Worm (Caenorhabditis elegans): ENCODE results near the gene C01G6.9.
A peak's percentile ranks its signal among the peaks of the same experiment; 100 is the strongest.

C01G6.9 gene

DNA sequence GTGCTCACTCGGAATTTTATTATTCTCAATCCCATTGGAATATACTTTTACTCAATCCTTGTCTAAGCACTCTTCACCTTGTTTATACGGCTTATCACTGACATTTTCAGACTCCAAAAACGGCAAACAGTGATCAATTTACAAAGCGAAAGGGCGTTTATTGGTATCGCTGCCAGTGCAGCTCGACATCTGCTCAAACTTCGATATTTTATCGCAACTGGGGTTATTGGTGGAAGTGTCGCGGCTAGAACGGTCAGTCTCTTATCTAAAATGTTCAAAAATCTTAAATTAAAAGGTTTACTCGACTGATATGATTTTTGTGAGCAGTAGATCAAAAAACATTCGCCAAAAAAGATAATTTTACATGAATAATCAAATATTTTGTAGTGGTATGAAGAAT is 29.9 kb upstream of the C01G6.9 start (continued):
- no peak for TF ChIP-seq dve-1 (tag; optimal IDR thresholded peaks at IDR 0.05; ENCODE audit: insufficient read depth)
- no peak for TF ChIP-seq nhr-10 (tag; optimal IDR thresholded peaks at IDR 0.05)
- no peak for TF ChIP-seq unc-62 (GFP tag; optimal IDR thresholded peaks at IDR 0.05 in 1 of 2)
- no peak for TF ChIP-seq unc-62 (tag; optimal IDR thresholded peaks at IDR 0.05)
- TF ChIP-seq set-16 (GFP tag; IDR thresholded peaks at IDR 0.05): no peak
- TF ChIP-seq lin-1 (GFP tag; IDR thresholded peaks at IDR 0.05): no peak
- TF ChIP-seq mes-2 (tag; optimal IDR thresholded peaks at IDR 0.05; ENCODE audit: poor library complexity, severe bottlenecking): no peak
- no peak for TF ChIP-seq ztf-11 (tag; optimal IDR thresholded peaks at IDR 0.05)
- no peak for TF ChIP-seq ama-1 (optimal IDR thresholded peaks at IDR 0.05)
- TF ChIP-seq ceh-28 (tag; optimal IDR thresholded peaks at IDR 0.05): no peak
- no peak for TF ChIP-seq F44E2.7 (GFP tag; IDR thresholded peaks at IDR 0.05)
- TF ChIP-seq nhr-28 (tag; optimal IDR thresholded peaks at IDR 0.05): peak; percentile 59
- no peak for TF ChIP-seq zip-2 (tag; optimal IDR thresholded peaks at IDR 0.05)
- TF ChIP-seq daf-8 (GFP tag; IDR thresholded peaks at IDR 0.05): no peak
- TF ChIP-seq pqm-1 (tag; optimal IDR thresholded peaks at IDR 0.05): peak; percentile 78
- TF ChIP-seq pha-4 (GFP tag; IDR thresholded peaks at IDR 0.05): no peak
- TF ChIP-seq pha-4 (tag; optimal IDR thresholded peaks at IDR 0.05): no peak
- TF ChIP-seq zag-1 (tag; optimal IDR thresholded peaks at IDR 0.05): no peak
- no peak for TF ChIP-seq mep-1 (tag; optimal IDR thresholded peaks at IDR 0.05)
- TF ChIP-seq daf-16 (GFP tag; optimal IDR thresholded peaks at IDR 0.05): no peak
- peak; percentile 57 for TF ChIP-seq daf-16 (tag; optimal IDR thresholded peaks at IDR 0.05)

DNA sequence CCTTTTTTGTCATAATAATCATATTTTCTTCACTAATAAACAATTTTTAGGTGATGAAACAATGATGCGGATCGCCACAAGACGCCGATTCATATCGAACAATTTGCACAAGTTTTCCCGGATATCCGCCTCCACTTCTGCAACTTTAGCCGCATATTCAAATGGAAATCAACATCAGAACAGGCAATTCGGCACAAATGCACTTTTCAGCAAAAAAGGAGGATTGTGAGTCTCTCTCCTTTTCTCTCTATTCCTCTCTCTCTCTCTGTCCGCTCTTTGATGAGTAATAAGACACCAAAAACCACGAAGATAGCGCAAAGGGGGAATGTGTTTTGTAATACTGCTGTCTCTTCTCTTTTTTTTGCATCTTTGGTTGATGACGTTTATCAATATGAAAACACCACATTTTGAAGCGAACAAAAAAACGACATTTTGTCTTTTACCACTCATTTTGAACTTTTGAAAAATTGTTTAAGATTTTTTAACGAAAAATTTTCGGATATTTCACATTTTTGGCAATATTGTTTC is 29.3 kb upstream of the C01G6.9 start, which contains the start of gene eat-3:
Gene eat-3, plus strand, starts transcription at position 51 of the 528 bp plus-strand sequence.
- TF ChIP-seq hif-1 (tag; optimal IDR thresholded peaks at IDR 0.05): peak in 1 of 2 experiments; percentile 53
- peak in 1 of 2 experiments; percentile 59 for TF ChIP-seq lsy-2 (tag; optimal IDR thresholded peaks at IDR 0.05)
- TF ChIP-seq nhr-6 (tag; optimal IDR thresholded peaks at IDR 0.05): peak; percentile 34
- TF ChIP-seq unc-62 (GFP tag; optimal IDR thresholded peaks at IDR 0.05 in 1 of 2): peak in 1 of 2 experiments; percentile 93
- TF ChIP-seq unc-62 (tag; optimal IDR thresholded peaks at IDR 0.05): no peak
- TF ChIP-seq dve-1 (tag; optimal IDR thresholded peaks at IDR 0.05; ENCODE audit: insufficient read depth): peak; percentile 56
- TF ChIP-seq mdl-1 (tag; optimal IDR thresholded peaks at IDR 0.05): peak in 1 of 2 experiments; percentile 40
- no peak for TF ChIP-seq daf-16 (GFP tag; optimal IDR thresholded peaks at IDR 0.05)
- peak; percentile 23 for TF ChIP-seq daf-16 (tag; optimal IDR thresholded peaks at IDR 0.05)
- no peak for TF ChIP-seq zip-11 (GFP tag; IDR thresholded peaks at IDR 0.05)
- no peak for TF ChIP-seq pqm-1 (tag; optimal IDR thresholded peaks at IDR 0.05)
- no peak for TF ChIP-seq T20F7.1 (GFP tag; optimal IDR thresholded peaks at IDR 0.05)
- TF ChIP-seq mep-1 (tag; optimal IDR thresholded peaks at IDR 0.05): peak; percentile 42
- no peak for TF ChIP-seq madf-5 (GFP tag; IDR thresholded peaks at IDR 0.05)
- TF ChIP-seq nhr-77 (tag; optimal IDR thresholded peaks at IDR 0.05): peak; percentile 36
- 0 out of 2 replicates have a peak, but pooled peaks have one; percentile 26 for TF ChIP-seq ctbp-1 (GFP tag; IDR thresholded peaks at IDR 0.05)
- peak; percentile 70 for TF ChIP-seq aha-1 (tag)
- TF ChIP-seq mes-2 (tag; optimal IDR thresholded peaks at IDR 0.05; ENCODE audit: poor library complexity, severe bottlenecking): peak; percentile 24
- peak; percentile 33 for TF ChIP-seq hlh-11 (tag; optimal IDR thresholded peaks at IDR 0.05)
- TF ChIP-seq lim-7 (GFP tag; IDR thresholded peaks at IDR 0.05): no peak
- TF ChIP-seq nhr-42 (GFP tag; IDR thresholded peaks at IDR 0.05): no peak

DNA sequence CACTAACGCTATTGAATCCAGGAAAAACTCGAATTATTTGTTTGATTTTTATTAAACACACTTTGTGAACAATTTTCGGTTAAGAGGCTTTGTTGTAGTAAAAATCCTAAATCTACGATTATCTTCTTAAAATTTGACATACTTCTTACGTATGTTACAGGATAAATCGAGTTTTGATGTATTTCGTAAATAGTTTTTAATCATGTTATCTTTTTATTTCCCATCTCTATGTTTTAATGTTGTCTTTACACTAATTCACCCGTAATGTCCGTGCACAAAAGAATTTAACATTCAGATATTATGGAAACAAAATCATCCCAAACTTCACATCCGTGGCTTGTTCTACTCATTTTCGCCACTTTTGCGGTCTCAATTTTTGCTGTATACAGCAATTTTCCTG is 28.0 kb upstream of the C01G6.9 start, which contains the start of gene egli-1:
Gene egli-1, plus strand, starts transcription at position 301 of the 400 bp plus-strand sequence.
- TF ChIP-seq rbr-2 (tag; optimal IDR thresholded peaks at IDR 0.05): no peak
- TF ChIP-seq pha-4 (GFP tag; IDR thresholded peaks at IDR 0.05): no peak
- TF ChIP-seq pha-4 (tag; optimal IDR thresholded peaks at IDR 0.05): no peak
- TF ChIP-seq daf-19 (GFP tag; conservative IDR thresholded peaks at IDR 0.05): no peak
- no peak for TF ChIP-seq dmd-9 (GFP tag; IDR thresholded peaks at IDR 0.05)
